Worm (Caenorhabditis elegans) whole organism, young adult: ENCODE measurements around the gene ddr-1.

Experiments used
- B0261.1 ChIP-seq: sonication (generic microtip); optimal IDR thresholded peaks from 2 replicates; lab custom pipeline; 2016; ENCODE audit warnings: mild to moderate bottlenecking, missing genetic modification characterization, moderate library complexity, missing compliant biosample characterization
- B0336.3 ChIP-seq: fragments of 200-800 bp; sonication (Bioruptor generic); IDR thresholded peaks from 2 replicates; pipeline ENCODE4 v1.3.6; 2022; ENCODE audit warnings: missing genetic modification characterization, missing compliant biosample characterization
- C17E4.6 ChIP-seq: fragments of 200-800 bp; sonication (Bioruptor generic); IDR thresholded peaks from 2 replicates; pipeline ENCODE4 v1.3.6; 2022; ENCODE audit warnings: missing genetic modification reagents, missing genetic modification characterization, missing compliant biosample characterization
- F22D6.2 ChIP-seq: sonication (generic microtip); optimal IDR thresholded peaks from 2 replicates; lab custom pipeline; 2016; ENCODE audit warnings: mild to moderate bottlenecking, missing genetic modification characterization, missing compliant biosample characterization
- F55B11.4 ChIP-seq: sonication (generic microtip); optimal IDR thresholded peaks from 2 replicates; lab custom pipeline; 2016; ENCODE audit warnings: missing compliant biosample characterization, missing genetic modification characterization, borderline replicate concordance; ENCODE audit not compliant: insufficient read depth
- F57A8.1 ChIP-seq: fragments of 200-800 bp; sonication (Bioruptor generic); optimal IDR thresholded peaks from 2 replicates; lab custom pipeline; 2018; ENCODE audit warnings: mild to moderate bottlenecking, missing genetic modification characterization, moderate library complexity, missing compliant biosample characterization
- F57C9.4 ChIP-seq: sonication (generic microtip); optimal IDR thresholded peaks from 2 replicates; lab custom pipeline; 2017; ENCODE audit warnings: mild to moderate bottlenecking, missing genetic modification characterization, missing compliant biosample characterization
- Y53F4B.3 ChIP-seq: fragments of 200-800 bp; sonication (Bioruptor generic); IDR thresholded peaks from 2 replicates; pipeline ENCODE4 v1.3.6; 2022; ENCODE audit warnings: missing genetic modification reagents, missing genetic modification characterization, missing compliant biosample characterization
- Y67H2A.10 ChIP-seq: fragments of 200-800 bp; sonication (Bioruptor generic); conservative IDR thresholded peaks from 2 replicates; pipeline ENCODE4 v1.3.6; 2022; ENCODE audit warnings: missing genetic modification reagents, missing genetic modification characterization, missing compliant biosample characterization
- Y95B8A.8 ChIP-seq: fragments of 200-800 bp; sonication (Bioruptor generic); IDR thresholded peaks from 2 replicates; pipeline ENCODE4 v1.3.6; 2022; ENCODE audit warnings: missing genetic modification reagents, missing genetic modification characterization, missing compliant biosample characterization
- akir-1 ChIP-seq: fragments of 200-800 bp; sonication (Bioruptor generic); optimal IDR thresholded peaks from 2 replicates; lab custom pipeline; 2018; ENCODE audit warnings: mild to moderate bottlenecking, missing genetic modification characterization, moderate library complexity, missing compliant biosample characterization
- aptf-2 ChIP-seq: fragments of 200-800 bp; sonication (Bioruptor generic); conservative IDR thresholded peaks from 2 replicates; pipeline ENCODE4 v1.3.6; 2022; ENCODE audit warnings: missing genetic modification reagents, missing genetic modification characterization, missing compliant biosample characterization
- cebp-1 ChIP-seq, 2 experiments: fragments of 200-800 bp in 1 of 2; sonication (Bioruptor generic) in 1 of 2; sonication (generic microtip) in 1 of 2; IDR thresholded peaks in 1 of 2; optimal IDR thresholded peaks in 1 of 2; 2 replicates each; pipeline versions ENCODE4 v1.3.6 to Lab custom; 2017 to 2022; ENCODE audit warnings: missing compliant biosample characterization in 2 of 2, missing genetic modification characterization in 2 of 2, mild to moderate bottlenecking in 1 of 2, missing genetic modification reagents in 1 of 2, moderate library complexity in 1 of 2
- ceh-27 ChIP-seq: fragments of 200-800 bp; sonication (Bioruptor generic); optimal IDR thresholded peaks from 2 replicates; lab custom pipeline; 2018; ENCODE audit warnings: mild to moderate bottlenecking, missing genetic modification characterization, moderate library complexity, missing compliant biosample characterization
- dpl-1 ChIP-seq: fragments of 150-350 bp; optimal IDR thresholded peaks from 2 replicates; lab custom pipeline; 2014; ENCODE audit warnings: missing biosample characterization, missing genetic modification reagents, missing genetic modification characterization
- efl-1 ChIP-seq: fragments of 150-350 bp; optimal IDR thresholded peaks from 2 replicates; lab custom pipeline; 2014; ENCODE audit warnings: missing biosample characterization, missing genetic modification reagents, missing genetic modification characterization
- egl-44 ChIP-seq: fragments of 200-800 bp; sonication (Bioruptor generic); IDR thresholded peaks from 2 replicates; pipeline ENCODE4 v1.3.6; 2022; ENCODE audit warnings: missing genetic modification reagents, missing genetic modification characterization, missing compliant biosample characterization
- fkh-3 ChIP-seq: sonication (generic microtip); optimal IDR thresholded peaks from 2 replicates; lab custom pipeline; 2016; ENCODE audit warnings: mild to moderate bottlenecking, missing genetic modification characterization, missing compliant biosample characterization
- hlh-12 ChIP-seq: sonication (generic microtip); optimal IDR thresholded peaks from 2 replicates; lab custom pipeline; 2016; ENCODE audit warnings: missing genetic modification characterization, missing compliant biosample characterization
- hmg-1.2 ChIP-seq: fragments of 200-800 bp; sonication (Bioruptor generic); IDR thresholded peaks from 2 replicates; pipeline ENCODE4 v1.3.6; 2022; ENCODE audit warnings: missing genetic modification reagents, missing genetic modification characterization, missing compliant biosample characterization
- hmg-20 ChIP-seq: fragments of 200-800 bp; sonication (Bioruptor generic); IDR thresholded peaks from 2 replicates; pipeline ENCODE4 v1.3.6; 2022; ENCODE audit warnings: missing genetic modification reagents, missing genetic modification characterization, missing compliant biosample characterization
- hsf-1 ChIP-seq: fragments of 200-800 bp; sonication (Bioruptor generic); IDR thresholded peaks from 2 replicates; pipeline ENCODE4 v1.3.6; 2022; ENCODE audit warnings: missing genetic modification reagents, missing genetic modification characterization, missing compliant biosample characterization
- lag-1 ChIP-seq: fragments of 200-800 bp; sonication (Bioruptor generic); IDR thresholded peaks from 2 replicates; pipeline ENCODE4 v1.3.6; 2022; ENCODE audit warnings: missing genetic modification reagents, missing genetic modification characterization, missing compliant biosample characterization
- let-526 ChIP-seq: fragments of 200-800 bp; sonication (Bioruptor generic); IDR thresholded peaks from 2 replicates; pipeline ENCODE4 v1.3.6; 2022; ENCODE audit warnings: missing genetic modification reagents, missing genetic modification characterization, missing compliant biosample characterization
- lin-35 ChIP-seq, 3 experiments: fragments of 150-350 bp in 2 of 3; sonication (generic microtip) in 1 of 3; optimal IDR thresholded peaks; 2 replicates each; lab custom pipeline; 2014 to 2018; ENCODE audit warnings: missing biosample characterization in 3 of 3, missing genetic modification characterization in 3 of 3, missing genetic modification reagents in 3 of 3
- lin-54 ChIP-seq: fragments of 200-800 bp; sonication (Bioruptor generic); optimal IDR thresholded peaks from 2 replicates; lab custom pipeline; 2018; ENCODE audit warnings: mild to moderate bottlenecking, missing genetic modification characterization, missing compliant biosample characterization
- lir-1 ChIP-seq: fragments of 200-800 bp; sonication (Bioruptor generic); conservative IDR thresholded peaks from 2 replicates; pipeline ENCODE4 v1.3.6; 2022; ENCODE audit warnings: missing genetic modification reagents, missing genetic modification characterization, missing compliant biosample characterization
- lsy-27 ChIP-seq: sonication (generic microtip); optimal IDR thresholded peaks from 2 replicates; lab custom pipeline; 2017; ENCODE audit warnings: missing genetic modification characterization, mild to moderate bottlenecking, missing compliant biosample characterization, antibody characterized with exemption, missing genotype, borderline replicate concordance; ENCODE audit not compliant: insufficient read depth
- madf-3 ChIP-seq: fragments of 200-800 bp; sonication (Bioruptor generic); IDR thresholded peaks from 2 replicates; pipeline ENCODE4 v1.3.6; 2022; ENCODE audit warnings: missing genetic modification reagents, missing genetic modification characterization, missing compliant biosample characterization
- nhr-179 ChIP-seq: sonication (generic microtip); optimal IDR thresholded peaks from 2 replicates; lab custom pipeline; 2016; ENCODE audit warnings: mild to moderate bottlenecking, missing genetic modification characterization, missing compliant biosample characterization
- repo-1 ChIP-seq: sonication (generic microtip); optimal IDR thresholded peaks from 2 replicates; lab custom pipeline; 2017; ENCODE audit warnings: mild to moderate bottlenecking, missing genetic modification characterization, missing compliant biosample characterization
- rpc-1 ChIP-seq, 2 experiments: fragments of 150-350 bp in 1 of 2; sonication (generic microtip) in 1 of 2; optimal IDR thresholded peaks; 2 replicates each; lab custom pipeline; 2014 to 2018; ENCODE audit warnings: missing biosample characterization in 1 of 2, missing genetic modification characterization in 1 of 2, missing genetic modification reagents in 1 of 2, missing genotype in 1 of 2
- zfh-2 ChIP-seq: fragments of 200-800 bp; sonication (Bioruptor generic); conservative IDR thresholded peaks from 2 replicates; pipeline ENCODE4 v1.3.6; 2022; ENCODE audit warnings: missing genetic modification reagents, missing genetic modification characterization, missing compliant biosample characterization
- ztf-18 ChIP-seq: sonication (generic microtip); optimal IDR thresholded peaks from 2 replicates; lab custom pipeline; 2016; ENCODE audit warnings: missing genotype, mild to moderate bottlenecking, missing genetic modification characterization, missing compliant biosample characterization
- ztf-26 ChIP-seq: sonication (generic microtip); optimal IDR thresholded peaks from 2 replicates; lab custom pipeline; 2017; ENCODE audit warnings: missing genetic modification characterization, missing compliant biosample characterization
- ztf-6 ChIP-seq: fragments of 200-800 bp; sonication (Bioruptor generic); IDR thresholded peaks from 2 replicates; pipeline ENCODE4 v1.3.6; 2022; ENCODE audit warnings: missing genetic modification reagents, missing genetic modification characterization, missing compliant biosample characterization

The ddr-1 gene

DNA sequence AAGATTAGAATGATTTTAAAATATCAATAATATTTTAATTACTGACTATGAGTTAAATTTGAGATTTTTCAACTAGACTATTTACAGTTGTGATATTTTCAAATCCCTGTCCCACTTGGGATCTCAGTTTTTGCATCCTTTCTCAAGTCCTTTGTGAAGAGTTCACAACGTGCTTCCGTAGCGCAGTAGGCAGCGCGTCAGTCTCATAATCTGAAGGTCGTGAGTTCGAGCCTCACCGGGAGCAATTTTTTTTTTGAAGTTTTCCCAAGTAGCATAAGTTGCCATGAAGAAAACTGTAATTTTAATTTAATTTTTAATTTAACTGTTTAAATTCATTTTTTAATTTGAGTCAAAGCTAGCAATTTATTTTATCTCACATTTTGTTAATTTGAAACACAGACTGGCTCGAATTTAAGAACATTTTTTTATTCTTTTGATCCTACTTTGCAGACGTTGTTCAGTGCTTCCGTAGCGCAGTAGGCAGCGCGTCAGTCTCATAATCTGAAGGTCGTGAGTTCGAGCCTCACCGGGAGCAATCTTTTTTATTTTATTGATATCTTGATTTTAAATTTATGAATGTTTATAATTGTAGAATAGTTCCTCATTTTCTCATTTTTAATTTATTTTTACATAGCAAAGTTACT lies 24.4 kb downstream of the ddr-1 start (continued):
- TF ChIP-seq nhr-179 (no peak), madf-3 (GFP tag; lab: Robert Waterston, UW) (no peak), C17E4.6 (GFP tag; lab: Robert Waterston, UW) (no peak), lsy-27 (tag; lab: Kevin White, UChicago) (peak; percentile 45), ceh-27 (GFP tag; lab: Kevin White, UChicago) (no peak), F57C9.4 (tag; lab: Kevin White, UChicago) (no peak), lag-1 (GFP tag; lab: Robert Waterston, UW) (no peak), fkh-3 (tag; lab: Kevin White, UChicago) (no peak), lin-35 (GFP tag; optimal IDR thresholded peaks at IDR 0.05; lab: Kevin White, UChicago) (no peak), F57A8.1 (no peak), akir-1 (GFP tag; lab: Kevin White, UChicago) (no peak)

DNA sequence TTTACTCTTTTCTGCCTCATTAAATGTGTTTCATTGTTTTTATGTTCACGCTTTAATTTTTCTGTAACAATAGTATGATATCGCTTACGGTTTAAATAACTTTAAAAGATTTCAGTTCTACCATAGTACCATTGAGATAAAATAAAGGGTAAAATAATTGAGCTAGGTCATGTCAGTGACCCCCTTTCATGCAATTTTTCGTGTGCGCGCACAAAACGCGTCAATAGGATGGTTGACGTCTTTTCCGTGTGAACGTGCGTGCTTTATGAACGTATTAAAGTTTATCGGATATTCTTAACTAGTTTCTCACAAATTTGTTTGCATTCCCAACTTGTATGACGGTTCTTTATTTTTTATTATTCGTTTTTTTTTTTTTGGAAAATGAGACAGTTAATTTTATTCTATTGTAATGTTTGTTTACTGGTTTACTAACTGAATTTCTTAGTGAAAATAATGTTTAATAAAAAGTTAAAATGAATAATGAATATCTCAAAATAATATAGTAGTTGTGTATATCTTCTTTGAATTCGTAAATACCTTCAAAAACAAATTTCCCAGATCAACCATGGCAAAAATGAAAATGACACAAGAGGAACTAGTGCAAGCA lies 25.0 kb downstream of the ddr-1 start, which contains the start of gene C25F6.1:
C25F6.1 (plus strand) TSS at position 557 of the 607 bp plus-strand sequence.
- TF ChIP-seq ztf-26 (tag; lab: Kevin White, UChicago) (no peak), ztf-18 (tag; lab: Kevin White, UChicago) (peak; percentile 78), efl-1 (GFP tag; lab: Kevin White, UChicago) (no peak)

DNA sequence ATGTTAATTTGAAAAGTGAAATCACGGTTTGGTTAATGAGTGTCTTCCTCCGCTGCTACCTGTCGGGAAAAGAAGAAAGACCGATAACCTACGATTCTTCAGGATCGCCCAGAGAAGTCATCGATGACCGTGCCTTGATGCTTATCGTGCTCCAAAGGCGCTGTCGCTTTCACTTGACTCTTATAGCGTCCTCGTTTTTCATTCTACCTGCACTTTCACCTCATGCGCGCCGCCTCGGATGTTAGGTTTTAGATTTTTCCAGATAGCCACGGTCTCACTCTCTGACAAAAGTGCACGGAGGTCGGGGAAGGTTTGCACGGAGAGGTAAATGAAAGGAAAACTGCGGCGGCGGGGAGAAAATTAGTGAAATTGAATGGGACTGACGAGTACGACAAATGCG lies 27.8 kb downstream of the ddr-1 start:
- TF ChIP-seq F55B11.4 (tag; lab: Kevin White, UChicago) (no peak), zfh-2 (0 out of 2 replicates have a peak, but pooled peaks have one; percentile 17), B0261.1 (tag; lab: Kevin White, UChicago) (no peak), F22D6.2 (tag; lab: Kevin White, UChicago) (no peak), hmg-1.2 (GFP tag; lab: Robert Waterston, UW) (no peak), cebp-1 (GFP tag; IDR thresholded peaks at IDR 0.05; lab: Robert Waterston, UW) (no peak), cebp-1 (tag; optimal IDR thresholded peaks at IDR 0.05; lab: Kevin White, UChicago) (no peak), Y53F4B.3 (GFP tag; lab: Robert Waterston, UW) (no peak), aptf-2 (GFP tag; lab: Robert Waterston, UW) (no peak)

DNA sequence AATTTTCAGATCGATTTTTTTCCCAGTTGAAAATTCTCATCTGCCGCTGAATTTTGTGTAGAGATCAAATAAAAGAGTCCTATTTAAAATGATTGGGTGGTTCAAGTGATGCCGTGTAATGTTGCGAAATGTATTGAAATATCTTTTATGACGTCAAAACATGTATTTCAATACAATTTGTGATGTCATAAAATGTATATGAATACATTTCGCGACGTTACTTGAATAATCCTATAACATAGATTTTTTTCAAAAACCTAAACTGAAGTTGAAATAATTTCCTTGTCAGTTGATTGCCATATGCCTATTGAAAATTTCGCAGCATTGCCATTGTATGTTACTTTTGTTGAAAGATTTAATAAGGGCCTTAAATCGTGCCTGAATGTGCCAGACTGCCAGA lies 28.5 kb downstream of the ddr-1 start, which contains the start of gene F55D1.1:
F55D1.1 (plus strand) TSS at position 301 of the 400 bp plus-strand sequence.
- TF ChIP-seq ztf-6 (GFP tag; lab: Robert Waterston, UW) (no peak), dpl-1 (GFP tag; lab: Kevin White, UChicago) (no peak), B0336.3 (no peak), lir-1 (GFP tag; lab: Robert Waterston, UW) (no peak), hmg-20 (no peak), lin-54 (no peak), Y95B8A.8 (GFP tag; lab: Robert Waterston, UW) (no peak), hlh-12 (no peak), Y67H2A.10 (no peak), repo-1 (no peak), hsf-1 (GFP tag; lab: Robert Waterston, UW) (no peak), hmg-1.2 (GFP tag; lab: Robert Waterston, UW) (no peak), rpc-1 (optimal IDR thresholded peaks at IDR 0.05; lab: Kevin White, UChicago) (no peak), rpc-1 (tag; optimal IDR thresholded peaks at IDR 0.05; lab: Kevin White, UChicago) (no peak), let-526 (GFP tag; lab: Robert Waterston, UW) (no peak), efl-1 (GFP tag; lab: Kevin White, UChicago) (no peak), egl-44 (no peak)
